Worm (Caenorhabditis elegans) whole organism, late embryonic: ENCODE measurements around the gene F07C3.9.

Source experiments
- C08G9.2 ChIP-seq: sonication (generic microtip); optimal IDR thresholded peaks from 2 replicates; lab custom pipeline; 2016; ENCODE audit warnings: mild to moderate bottlenecking, missing genetic modification characterization, moderate library complexity, missing compliant biosample characterization
- F13H6.1 ChIP-seq: sonication (generic microtip); optimal IDR thresholded peaks from 2 replicates; lab custom pipeline; 2016; ENCODE audit warnings: missing genetic modification characterization, missing compliant biosample characterization
- K02D7.2 ChIP-seq: sonication (generic microtip); optimal IDR thresholded peaks from 2 replicates; lab custom pipeline; 2017; ENCODE audit warnings: mild to moderate bottlenecking, missing genetic modification characterization, missing compliant biosample characterization
- ahr-1 ChIP-seq: sonication (generic microtip); optimal IDR thresholded peaks from 2 replicates; lab custom pipeline; 2016; ENCODE audit warnings: missing genetic modification characterization, missing compliant biosample characterization
- ama-1 ChIP-seq: fragments of 150-350 bp; optimal IDR thresholded peaks from 2 replicates; lab custom pipeline; 2014
- ceh-22 ChIP-seq: sonication (generic microtip); optimal IDR thresholded peaks from 2 replicates; lab custom pipeline; 2017; ENCODE audit warnings: missing biosample characterization, missing genetic modification characterization
- ceh-24 ChIP-seq: sonication (generic microtip); optimal IDR thresholded peaks from 2 replicates; lab custom pipeline; 2016; ENCODE audit warnings: mild to moderate bottlenecking, missing genetic modification characterization, missing compliant biosample characterization
- ceh-30 ChIP-seq: fragments of 150-350 bp; optimal IDR thresholded peaks from 2 replicates; lab custom pipeline; 2014; ENCODE audit warnings: missing biosample characterization, missing genetic modification characterization
- ceh-31 ChIP-seq: sonication (generic microtip); optimal IDR thresholded peaks from 2 replicates; lab custom pipeline; 2016; ENCODE audit warnings: missing genetic modification characterization, missing compliant biosample characterization
- ceh-34 ChIP-seq: sonication (generic microtip); optimal IDR thresholded peaks from 2 replicates; lab custom pipeline; 2016; ENCODE audit warnings: mild to moderate bottlenecking, missing genetic modification characterization, missing compliant biosample characterization
- ceh-48 ChIP-seq: sonication (generic microtip); optimal IDR thresholded peaks from 2 replicates; lab custom pipeline; 2016; ENCODE audit warnings: missing genetic modification characterization, inconsistent platforms, missing compliant biosample characterization
- ceh-6 ChIP-seq: fragments of 200-800 bp; sonication (Bioruptor generic); optimal IDR thresholded peaks from 2 replicates; lab custom pipeline; 2018; ENCODE audit warnings: mild to moderate bottlenecking, missing genetic modification characterization, missing compliant biosample characterization
- che-1 ChIP-seq: sonication (generic microtip); optimal IDR thresholded peaks from 2 replicates; lab custom pipeline; 2016; ENCODE audit warnings: mild to moderate bottlenecking, missing genetic modification characterization, missing compliant biosample characterization
- dmd-4 ChIP-seq: sonication (generic microtip); optimal IDR thresholded peaks from 2 replicates; lab custom pipeline; 2016; ENCODE audit warnings: borderline replicate concordance, missing genetic modification characterization, missing compliant biosample characterization
- elt-2 ChIP-seq: sonication (generic microtip); optimal IDR thresholded peaks from 2 replicates; lab custom pipeline; 2016; ENCODE audit warnings: missing genetic modification reagents, missing genetic modification characterization, missing compliant biosample characterization
- ets-4 ChIP-seq: sonication (generic microtip); optimal IDR thresholded peaks from 2 replicates; lab custom pipeline; 2016; ENCODE audit warnings: missing genetic modification characterization, missing compliant biosample characterization
- eyg-1 ChIP-seq: sonication (generic microtip); optimal IDR thresholded peaks from 2 replicates; lab custom pipeline; 2016; ENCODE audit warnings: missing genotype, missing genetic modification characterization, missing compliant biosample characterization
- fkh-10 ChIP-seq: fragments of 150-350 bp; optimal IDR thresholded peaks from 2 replicates; lab custom pipeline; 2014; ENCODE audit warnings: missing biosample characterization, missing genetic modification reagents, missing genetic modification characterization
- fkh-6 ChIP-seq: sonication (generic microtip); optimal IDR thresholded peaks from 2 replicates; lab custom pipeline; 2016; ENCODE audit warnings: missing genetic modification characterization, missing compliant biosample characterization
- gmeb-2 ChIP-seq: sonication (generic microtip); optimal IDR thresholded peaks from 2 replicates; lab custom pipeline; 2016; ENCODE audit warnings: missing genetic modification characterization, inconsistent platforms, missing compliant biosample characterization
- lim-6 ChIP-seq: sonication (generic microtip); optimal IDR thresholded peaks from 2 replicates; lab custom pipeline; 2016; ENCODE audit warnings: missing genetic modification characterization, missing compliant biosample characterization
- madf-2 ChIP-seq: sonication (generic microtip); optimal IDR thresholded peaks from 2 replicates; lab custom pipeline; 2017; ENCODE audit warnings: missing genetic modification characterization, missing compliant biosample characterization
- nfya-1 ChIP-seq: sonication (generic microtip); optimal IDR thresholded peaks from 2 replicates; lab custom pipeline; 2017; ENCODE audit warnings: missing genetic modification characterization, mild to moderate bottlenecking, missing compliant biosample characterization, antibody characterized with exemption, moderate library complexity
- nhr-11 ChIP-seq: fragments of 150-350 bp; optimal IDR thresholded peaks from 2 replicates; lab custom pipeline; 2014; ENCODE audit warnings: missing biosample characterization, missing genetic modification characterization
- pat-9 ChIP-seq: fragments of 200-800 bp; sonication (Bioruptor generic); optimal IDR thresholded peaks from 2 replicates; lab custom pipeline; 2018; ENCODE audit warnings: mild to moderate bottlenecking, missing genetic modification characterization, moderate library complexity, missing compliant biosample characterization
- pax-1 ChIP-seq: fragments of 150-350 bp; optimal IDR thresholded peaks from 2 replicates; lab custom pipeline; 2014; ENCODE audit warnings: missing biosample characterization, missing genetic modification characterization
- pha-4 ChIP-seq: fragments of 150-350 bp; optimal IDR thresholded peaks from 2 replicates; lab custom pipeline; 2018; ENCODE audit warnings: missing biosample characterization, missing genetic modification reagents, missing genetic modification characterization
- pros-1 ChIP-seq: fragments of 150-350 bp; optimal IDR thresholded peaks from 2 replicates; lab custom pipeline; 2014; ENCODE audit warnings: missing biosample characterization, missing genetic modification reagents, missing genetic modification characterization
- ref-2 ChIP-seq: sonication (generic microtip); optimal IDR thresholded peaks from 2 replicates; lab custom pipeline; 2016; ENCODE audit warnings: missing genetic modification characterization, missing compliant biosample characterization
- rnt-1 ChIP-seq: sonication (generic microtip); optimal IDR thresholded peaks from 2 replicates; lab custom pipeline; 2016; ENCODE audit warnings: missing genetic modification characterization, missing compliant biosample characterization
- sox-2 ChIP-seq: fragments of 200-800 bp; sonication (Bioruptor generic); IDR thresholded peaks from 2 replicates; pipeline ENCODE4 v1.3.6; 2022; ENCODE audit warnings: missing genetic modification reagents, missing genetic modification characterization, missing compliant biosample characterization
- sox-4 ChIP-seq: sonication (generic microtip); optimal IDR thresholded peaks from 2 replicates; lab custom pipeline; 2017; ENCODE audit warnings: mild to moderate bottlenecking, missing genetic modification characterization, inconsistent platforms, missing compliant biosample characterization
- syd-9 ChIP-seq: sonication (generic microtip); optimal IDR thresholded peaks from 2 replicates; lab custom pipeline; 2016; ENCODE audit warnings: mild to moderate bottlenecking, missing genetic modification characterization, moderate library complexity, missing compliant biosample characterization
- tbx-2 ChIP-seq: sonication (generic microtip); optimal IDR thresholded peaks from 2 replicates; lab custom pipeline; 2016; ENCODE audit warnings: missing genetic modification characterization, missing compliant biosample characterization
- ttx-3 ChIP-seq: sonication (generic microtip); optimal IDR thresholded peaks from 2 replicates; lab custom pipeline; 2016; ENCODE audit warnings: missing genetic modification reagents, missing genetic modification characterization, missing compliant biosample characterization
- unc-3 ChIP-seq, 2 experiments: fragments of 200-800 bp in 1 of 2; sonication (Bioruptor generic) in 1 of 2; sonication (generic microtip) in 1 of 2; conservative IDR thresholded peaks in 1 of 2; optimal IDR thresholded peaks in 1 of 2; 2 replicates each; pipeline versions ENCODE4 v1.3.6 to Lab custom; 2016 to 2022; ENCODE audit warnings: missing compliant biosample characterization in 2 of 2, missing genetic modification characterization in 2 of 2, missing genetic modification reagents in 1 of 2
- unc-42 ChIP-seq: sonication (generic microtip); optimal IDR thresholded peaks from 2 replicates; lab custom pipeline; 2016; ENCODE audit warnings: missing genotype, missing genetic modification characterization, missing compliant biosample characterization
- unc-55 ChIP-seq: sonication (generic microtip); optimal IDR thresholded peaks from 2 replicates; lab custom pipeline; 2017; ENCODE audit warnings: missing biosample characterization, missing genetic modification reagents, missing genetic modification characterization
- zip-5 ChIP-seq: sonication (generic microtip); optimal IDR thresholded peaks from 2 replicates; lab custom pipeline; 2016; ENCODE audit warnings: missing genetic modification characterization, missing compliant biosample characterization
- ztf-16 ChIP-seq: sonication (generic microtip); optimal IDR thresholded peaks from 2 replicates; lab custom pipeline; 2017; ENCODE audit warnings: missing genetic modification characterization, missing compliant biosample characterization

The F07C3.9 gene

ce11 chrV:9268202-9268601 is 13.8 kb upstream of the F07C3.9 start:
- TF ChIP-seq unc-55 (GFP tag; lab: Kevin White, UChicago), result no peak
- TF ChIP-seq ref-2 (tag; lab: Kevin White, UChicago), result no peak
- TF ChIP-seq lim-6 (tag; lab: Kevin White, UChicago), result no peak
- no peak for TF ChIP-seq elt-2
- TF ChIP-seq F13H6.1 (tag; lab: Kevin White, UChicago), result no peak
- no peak for TF ChIP-seq K02D7.2 (tag; lab: Kevin White, UChicago)
- no peak for TF ChIP-seq rnt-1
- TF ChIP-seq ceh-6 (GFP tag; lab: Kevin White, UChicago), result no peak
- TF ChIP-seq syd-9 (tag; lab: Kevin White, UChicago), result no peak
- no peak for TF ChIP-seq fkh-10
- TF ChIP-seq, all 69 proteins: peak for 0

ce11 chrV:9266399-9266798 is 12.0 kb upstream of the F07C3.9 start, which contains the start of gene slc-17.7:
TSS of gene slc-17.7 (minus strand) at chrV:9266499.
- no peak for TF ChIP-seq ztf-16
- no peak for TF ChIP-seq unc-55 (GFP tag; lab: Kevin White, UChicago)
- no peak for TF ChIP-seq madf-2
- TF ChIP-seq lim-6 (tag; lab: Kevin White, UChicago), result no peak
- TF ChIP-seq che-1, result no peak
- TF ChIP-seq fkh-10, result no peak
- TF ChIP-seq ets-4 (tag; lab: Kevin White, UChicago), result no peak
- no peak for TF ChIP-seq unc-3 (GFP tag; conservative IDR thresholded peaks at IDR 0.05; lab: Robert Waterston, UW)
- no peak for TF ChIP-seq unc-3 (tag; optimal IDR thresholded peaks at IDR 0.05; lab: Kevin White, UChicago)
- TF ChIP-seq ceh-34 (tag; lab: Kevin White, UChicago), result no peak
- TF ChIP-seq pat-9 (tag; lab: Kevin White, UChicago), result no peak

- no peak for TF ChIP-seq fkh-6
- TF ChIP-seq sox-2 (GFP tag; lab: Robert Waterston, UW), result no peak
- no peak for TF ChIP-seq nhr-11 (tag; lab: Kevin White, UChicago)
- TF ChIP-seq C08G9.2, result no peak
- no peak for TF ChIP-seq unc-3 (GFP tag; conservative IDR thresholded peaks at IDR 0.05; lab: Robert Waterston, UW)
- no peak for TF ChIP-seq unc-3 (tag; optimal IDR thresholded peaks at IDR 0.05; lab: Kevin White, UChicago)
- no peak for TF ChIP-seq zip-5 (tag; lab: Kevin White, UChicago)
- TF ChIP-seq pat-9 (tag; lab: Kevin White, UChicago), result no peak
- TF ChIP-seq eyg-1 (tag; lab: Kevin White, UChicago), result no peak
- no peak for TF ChIP-seq lim-6 (tag; lab: Kevin White, UChicago)
- no peak for TF ChIP-seq ahr-1 (tag; lab: Kevin White, UChicago)
- TF ChIP-seq tbx-2 (tag; lab: Kevin White, UChicago), result no peak
- TF ChIP-seq ceh-31 (tag; lab: Kevin White, UChicago), result no peak
- TF ChIP-seq K02D7.2 (tag; lab: Kevin White, UChicago), result no peak
- no peak for TF ChIP-seq ceh-6 (GFP tag; lab: Kevin White, UChicago)
- no peak for TF ChIP-seq che-1
- TF ChIP-seq unc-55 (GFP tag; lab: Kevin White, UChicago), result no peak
- no peak for TF ChIP-seq dmd-4 (tag; lab: Kevin White, UChicago)
- TF ChIP-seq pax-1 (tag; lab: Kevin White, UChicago), result no peak
Measured at ce11 chrV:9262708-9263107, 8.3 kb upstream of the F07C3.9 start.

- TF ChIP-seq ceh-6 (GFP tag; lab: Kevin White, UChicago) (no peak), ceh-22 (tag; lab: Kevin White, UChicago) (no peak), gmeb-2 (tag; lab: Kevin White, UChicago) (no peak), pha-4 (tag; lab: Kevin White, UChicago) (no peak), ztf-16 (no peak), ttx-3 (tag; lab: Kevin White, UChicago) (no peak), pros-1 (tag; lab: Kevin White, UChicago) (no peak), ceh-24 (tag; lab: Kevin White, UChicago) (no peak), unc-3 (GFP tag; conservative IDR thresholded peaks at IDR 0.05; lab: Robert Waterston, UW) (no peak), unc-3 (tag; optimal IDR thresholded peaks at IDR 0.05; lab: Kevin White, UChicago) (no peak), ets-4 (tag; lab: Kevin White, UChicago) (no peak), rnt-1 (no peak), unc-42 (no peak), nfya-1 (no peak), madf-2 (no peak), ama-1 (lab: Kevin White, UChicago) (no peak), fkh-6 (no peak), sox-4 (tag; lab: Kevin White, UChicago) (no peak), ceh-30 (no peak), ceh-48 (tag; lab: Kevin White, UChicago) (no peak), eyg-1 (tag; lab: Kevin White, UChicago) (no peak)
Measured at ce11 chrV:9261492-9261891, 7.0 kb upstream of the F07C3.9 start, which contains the start of gene nhr-36. TSS of gene nhr-36 (minus strand) at chrV:9261592.
